Worm (Caenorhabditis elegans): ENCODE data around the gene F46C8.1.

F46C8.1 gene

DNA sequence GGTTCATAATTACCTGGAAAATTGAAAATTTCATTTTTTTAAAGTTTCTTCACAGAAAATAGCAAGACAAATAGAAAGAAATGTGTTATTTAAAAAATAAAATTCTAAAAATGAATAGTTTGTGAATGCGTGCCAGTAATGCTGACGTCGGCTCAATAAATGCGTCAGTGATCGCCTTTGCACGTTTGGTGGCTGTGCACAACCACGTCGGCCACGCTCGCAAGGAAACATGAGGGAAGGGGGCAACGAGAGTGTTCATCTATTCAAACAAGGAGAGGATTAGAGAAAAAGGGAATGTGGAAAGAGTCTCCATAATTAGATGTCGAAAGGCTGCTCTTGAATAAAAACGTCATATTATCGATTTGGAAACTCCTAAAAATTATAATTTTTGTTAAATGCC, 47.3 kb upstream of the F46C8.1 start, which contains the start of gene uggt-1 (continued):
- TF ChIP-seq fkh-4 (tag; optimal IDR thresholded peaks at IDR 0.05; ENCODE audit: borderline replicate concordance): peak; percentile 18
- no peak for TF ChIP-seq nhr-12 (tag; optimal IDR thresholded peaks at IDR 0.05)
- peak in 1 of 2 experiments; percentile 83 for TF ChIP-seq ztf-11 (tag; optimal IDR thresholded peaks at IDR 0.05)
- peak; percentile 67 for TF ChIP-seq mef-2 (tag; optimal IDR thresholded peaks at IDR 0.05)
- peak; percentile 61 for TF ChIP-seq elt-2 (tag; optimal IDR thresholded peaks at IDR 0.05)
- peak; percentile 78 for TF ChIP-seq irx-1 (tag; optimal IDR thresholded peaks at IDR 0.05)
- TF ChIP-seq nhr-11 (tag; optimal IDR thresholded peaks at IDR 0.05): peak; percentile 63
- peak; percentile 93 for TF ChIP-seq tbx-2 (tag; optimal IDR thresholded peaks at IDR 0.05)
- TF ChIP-seq nhr-28 (tag; optimal IDR thresholded peaks at IDR 0.05): no peak
- TF ChIP-seq nhr-19 (GFP tag; conservative IDR thresholded peaks at IDR 0.05): peak; percentile 86
- peak; percentile 92 for TF ChIP-seq dsc-1 (tag; optimal IDR thresholded peaks at IDR 0.05)
- peak; percentile 94 for TF ChIP-seq nhr-20 (tag; optimal IDR thresholded peaks at IDR 0.05)
- no peak for TF ChIP-seq pag-3 (tag; optimal IDR thresholded peaks at IDR 0.05; ENCODE audit: borderline replicate concordance, insufficient read depth)
- peak; percentile 88 for TF ChIP-seq ztf-4 (tag; optimal IDR thresholded peaks at IDR 0.05)
- no peak for TF ChIP-seq alr-1 (tag; optimal IDR thresholded peaks at IDR 0.05; ENCODE audit: borderline replicate concordance)
- TF ChIP-seq nhr-85 (tag): peak; percentile 88
- TF ChIP-seq lin-13 (GFP tag; optimal IDR thresholded peaks at IDR 0.05): peak; percentile 93
- peak; percentile 76 for TF ChIP-seq snpc-4 (tag; optimal IDR thresholded peaks at IDR 0.05)
- TF ChIP-seq ceh-63 (GFP tag; optimal IDR thresholded peaks at IDR 0.05): no peak
- no peak for TF ChIP-seq nhr-76 (tag; optimal IDR thresholded peaks at IDR 0.05)
- TF ChIP-seq zag-1 (tag; optimal IDR thresholded peaks at IDR 0.05): peak; percentile 38
- TF ChIP-seq hlh-4 (tag; optimal IDR thresholded peaks at IDR 0.05): no peak
- TF ChIP-seq F16B12.6 (tag; optimal IDR thresholded peaks at IDR 0.05): peak; percentile 63
- peak; percentile 66 for TF ChIP-seq mab-9 (GFP tag; IDR thresholded peaks at IDR 0.05)
- no peak for TF ChIP-seq ets-5 (GFP tag; IDR thresholded peaks at IDR 0.05)
- TF ChIP-seq aha-1 (tag; optimal IDR thresholded peaks at IDR 0.05): peak; percentile 78
- TF ChIP-seq jun-1 (tag; optimal IDR thresholded peaks at IDR 0.05): peak; percentile 85
- TF ChIP-seq dpl-1 (GFP tag; optimal IDR thresholded peaks at IDR 0.05): peak; percentile 70 to 76 (median 75)
- no peak for TF ChIP-seq C34B4.2 (tag; optimal IDR thresholded peaks at IDR 0.05)

ce11 chrX:7502807-7503206, 45.5 kb upstream of the F46C8.1 start, which contains the start of gene F48E3.6:
F48E3.6 (minus strand) TSS chrX:7502907.
- TF ChIP-seq sox-4 (tag; optimal IDR thresholded peaks at IDR 0.05) (no peak), lin-14 (GFP tag; optimal IDR thresholded peaks at IDR 0.05) (no peak), ceh-90 (tag; optimal IDR thresholded peaks at IDR 0.05) (no peak), nhr-28 (tag; optimal IDR thresholded peaks at IDR 0.05) (no peak), nhr-237 (tag; optimal IDR thresholded peaks at IDR 0.05) (no peak), nhr-47 (tag; optimal IDR thresholded peaks at IDR 0.05) (no peak), pax-3 (tag; optimal IDR thresholded peaks at IDR 0.05) (no peak), rnt-1 (tag; optimal IDR thresholded peaks at IDR 0.05) (no peak), C16A3.4 (tag; optimal IDR thresholded peaks at IDR 0.05) (no peak), C04F5.9 (tag; optimal IDR thresholded peaks at IDR 0.05) (no peak), dpl-1 (GFP tag; optimal IDR thresholded peaks at IDR 0.05) (no peak), fkh-4 (tag; optimal IDR thresholded peaks at IDR 0.05; ENCODE audit: borderline replicate concordance) (no peak), xbp-1 (tag; optimal IDR thresholded peaks at IDR 0.05) (no peak), nhr-76 (tag; optimal IDR thresholded peaks at IDR 0.05) (no peak), ces-1 (GFP tag; optimal IDR thresholded peaks at IDR 0.05) (no peak), mef-2 (tag; optimal IDR thresholded peaks at IDR 0.05) (no peak), unc-30 (tag; optimal IDR thresholded peaks at IDR 0.05) (no peak), pag-3 (tag; optimal IDR thresholded peaks at IDR 0.05; ENCODE audit: borderline replicate concordance, insufficient read depth) (no peak)

Measured in whole organism, L1 larva.